Fruit fly (Drosophila melanogaster): Measurements from ENCODE around the gene Spt3.

dm6 chr3R:11984862-11985261 lies 32.1 kb upstream of the Spt3 start:
- TF ChIP-seq pan (optimal IDR thresholded peaks at IDR 0.05) (no peak), psq (GFP tag; optimal IDR thresholded peaks at IDR 0.05) (no peak), OdsH (GFP tag; optimal IDR thresholded peaks at IDR 0.05) (no peak), dsf (GFP tag; optimal IDR thresholded peaks at IDR 0.05; ENCODE audit: borderline replicate concordance) (no peak), usp (GFP tag; optimal IDR thresholded peaks at IDR 0.05) (no peak), Vsx2 (GFP tag; optimal IDR thresholded peaks at IDR 0.05; ENCODE audit: partially characterized antibody) (no peak), Abd-B (GFP tag; optimal IDR thresholded peaks at IDR 0.05) (no peak), Mio (GFP tag; optimal IDR thresholded peaks at IDR 0.05) (no peak), Rel (GFP tag; optimal IDR thresholded peaks at IDR 0.05) (no peak), Rel (tag; optimal IDR thresholded peaks at IDR 0.05) (no peak), lola (GFP tag; optimal IDR thresholded peaks at IDR 0.05) (no peak), brk (GFP tag; optimal IDR thresholded peaks at IDR 0.05) (no peak), N (GFP tag; optimal IDR thresholded peaks at IDR 0.05) (no peak), br (GFP tag; optimal IDR thresholded peaks at IDR 0.05) (no peak), CrebA (GFP tag; optimal IDR thresholded peaks at IDR 0.05; ENCODE audit: borderline replicate concordance) (no peak)
